Worm (Caenorhabditis elegans) whole organism, midembryonic: ENCODE results near the gene W03C9.1.

Source experiments
- T22C8.4 ChIP-seq: fragments of 200-800 bp; sonication (Bioruptor generic); IDR thresholded peaks from 2 replicates; pipeline ENCODE4 v1.3.6; 2022; ENCODE audit warnings: missing genetic modification characterization, missing compliant biosample characterization
- flt-1 ChIP-seq: fragments of 200-800 bp; sonication (Bioruptor generic); IDR thresholded peaks from 2 replicates; pipeline ENCODE4 v1.3.6; 2022; ENCODE audit warnings: missing genetic modification characterization, missing compliant biosample characterization
- klf-2 ChIP-seq: fragments of 200-800 bp; sonication (Bioruptor generic); conservative IDR thresholded peaks from 2 replicates; pipeline ENCODE4 v1.3.6; 2022; ENCODE audit warnings: missing genetic modification reagents, missing genetic modification characterization, missing compliant biosample characterization
- ztf-23 ChIP-seq: fragments of 200-800 bp; sonication (Bioruptor generic); IDR thresholded peaks from 2 replicates; pipeline ENCODE4 v1.3.6; 2022; ENCODE audit warnings: missing genetic modification reagents, missing genetic modification characterization, missing compliant biosample characterization
- ztf-29 ChIP-seq: fragments of 200-800 bp; sonication (Bioruptor generic); IDR thresholded peaks from 2 replicates; pipeline ENCODE4 v1.3.6; 2022; ENCODE audit warnings: missing genetic modification reagents, missing genetic modification characterization, missing compliant biosample characterization

DNA sequence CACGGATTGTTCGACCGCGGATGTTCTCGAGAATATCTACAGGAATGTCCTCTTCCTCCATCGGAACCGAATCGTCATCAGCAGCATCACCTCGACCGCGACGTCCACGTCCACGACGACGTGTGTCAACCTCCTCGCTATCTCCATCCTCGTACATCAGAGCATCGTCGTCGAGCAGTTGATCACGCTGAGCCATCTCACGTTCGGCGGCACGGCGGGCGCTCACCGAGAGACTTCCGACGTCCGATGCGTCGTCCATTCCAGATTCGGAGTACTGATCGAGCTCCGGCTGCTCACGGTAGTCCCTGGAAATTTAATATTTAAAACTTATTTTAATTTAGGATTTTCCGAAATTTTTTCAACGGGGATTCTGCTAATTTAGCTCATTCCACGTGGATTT lies 44.1 kb upstream of the W03C9.1 start:
- TF ChIP-seq flt-1 (GFP tag; lab: Robert Waterston, UW) (no peak), klf-2 (GFP tag; lab: Robert Waterston, UW) (no peak), ztf-23 (no peak), ztf-29 (GFP tag; lab: Robert Waterston, UW) (no peak), T22C8.4 (no peak)
